Fruit fly (Drosophila melanogaster) whole organism, prepupa: Measurements from ENCODE around the gene Eig71Ed.

Experiments
- CG10631 ChIP-seq: fragments of 200-800 bp; sonication (Bioruptor generic); optimal IDR thresholded peaks from 2 replicates; lab custom pipeline; 2016; ENCODE audit warnings: missing biosample characterization, missing genetic modification characterization
- CG10669 ChIP-seq: fragments of 200-800 bp; sonication (Bioruptor generic); optimal IDR thresholded peaks from 3 replicates; lab custom pipeline; 2018; ENCODE audit warnings: missing biosample characterization, mild to moderate bottlenecking, missing genetic modification characterization, moderate library complexity
- CG11294 ChIP-seq: fragments of 200-800 bp; sonication (Bioruptor generic); IDR thresholded peaks from 2 replicates; pipeline ENCODE4 v1.3.6; 2022; ENCODE audit warnings: missing biosample characterization, missing genetic modification characterization
- CG11902 ChIP-seq: fragments of 200-800 bp; sonication (Bioruptor generic); optimal IDR thresholded peaks from 3 replicates; lab custom pipeline; 2016; ENCODE audit warnings: missing biosample characterization, missing genetic modification characterization
- CG16779 ChIP-seq: fragments of 200-800 bp; sonication (Bioruptor generic); optimal IDR thresholded peaks from 3 replicates; lab custom pipeline; 2017; ENCODE audit warnings: missing biosample characterization, mild to moderate bottlenecking, missing genetic modification characterization
- CG3032 ChIP-seq: fragments of 200-800 bp; optimal IDR thresholded peaks from 2 replicates; lab custom pipeline; 2019; ENCODE audit warnings: missing biosample characterization, mild to moderate bottlenecking, missing genetic modification characterization, moderate library complexity
- CG31627 ChIP-seq: fragments of 200-800 bp; sonication (Bioruptor generic); optimal IDR thresholded peaks from 3 replicates; lab custom pipeline; 2016; ENCODE audit warnings: missing biosample characterization, missing genetic modification characterization
- CG34406 ChIP-seq: fragments of 200-800 bp; sonication (Bioruptor generic); optimal IDR thresholded peaks from 3 replicates; lab custom pipeline; 2016; ENCODE audit warnings: missing biosample characterization, missing genetic modification characterization
- CG3919 ChIP-seq: fragments of 200-800 bp; sonication (Bioruptor generic); optimal IDR thresholded peaks from 3 replicates; lab custom pipeline; 2016; ENCODE audit warnings: missing biosample characterization, missing genetic modification characterization
- CG6163 ChIP-seq: fragments of 200-800 bp; sonication (Bioruptor generic); IDR thresholded peaks from 3 replicates; pipeline ENCODE4 v1.3.6; 2022; ENCODE audit warnings: missing biosample characterization, missing genetic modification characterization
- CG6276 ChIP-seq: fragments of 200-800 bp; sonication (Bioruptor generic); optimal IDR thresholded peaks from 2 replicates; lab custom pipeline; 2017; ENCODE audit warnings: missing biosample characterization, mild to moderate bottlenecking, missing genetic modification characterization
- CG6792 ChIP-seq: fragments of 200-800 bp; sonication (Bioruptor generic); optimal IDR thresholded peaks from 3 replicates; lab custom pipeline; 2016; ENCODE audit warnings: missing biosample characterization, missing genetic modification characterization
- CG6808 ChIP-seq: fragments of 200-800 bp; sonication (Bioruptor generic); optimal IDR thresholded peaks from 3 replicates; lab custom pipeline; 2017; ENCODE audit warnings: missing biosample characterization, missing genetic modification characterization, mild to moderate bottlenecking, moderate library complexity, missing genetic modification reagents
- CG7368 ChIP-seq: fragments of 200-800 bp; sonication (Bioruptor generic); optimal IDR thresholded peaks from 3 replicates; lab custom pipeline; 2016; ENCODE audit warnings: missing biosample characterization, missing genetic modification characterization
- CG8319 ChIP-seq: fragments of 200-800 bp; sonication (Bioruptor generic); optimal IDR thresholded peaks from 3 replicates; lab custom pipeline; 2016; ENCODE audit warnings: missing biosample characterization, missing genetic modification characterization
- CG8632 ChIP-seq: fragments of 200-800 bp; sonication (Bioruptor generic); optimal IDR thresholded peaks from 3 replicates; lab custom pipeline; 2016; ENCODE audit warnings: missing biosample characterization, missing genetic modification characterization
- Eip78C ChIP-seq: fragments of 200-800 bp; sonication (Bioruptor generic); peaks from one replicate; lab custom pipeline; 2016; ENCODE audit warnings: missing biosample characterization, missing genetic modification characterization
- Ets21C ChIP-seq: fragments of 200-800 bp; sonication (Bioruptor generic); optimal IDR thresholded peaks from 3 replicates; lab custom pipeline; 2016; ENCODE audit warnings: missing biosample characterization, missing genetic modification characterization
- Gug ChIP-seq: fragments of 200-800 bp; sonication (Bioruptor generic); IDR thresholded peaks from 2 replicates; pipeline ENCODE4 v1.3.6; 2022; ENCODE audit warnings: missing biosample characterization, missing genetic modification characterization
- Hr38 ChIP-seq: sonication (Bioruptor generic); optimal IDR thresholded peaks from 2 replicates; lab custom pipeline; 2016; ENCODE audit warnings: missing biosample characterization, missing genetic modification characterization
- Hr39 ChIP-seq: fragments of 200-800 bp; sonication (Bioruptor generic); optimal IDR thresholded peaks from 2 replicates; lab custom pipeline; 2016; ENCODE audit warnings: missing biosample characterization, missing genetic modification characterization
- Hr4 ChIP-seq: fragments of 200-800 bp; sonication (Bioruptor generic); optimal IDR thresholded peaks from 3 replicates; lab custom pipeline; 2016; ENCODE audit warnings: missing biosample characterization, missing genetic modification characterization
- Lpt ChIP-seq: fragments of 200-800 bp; sonication (Bioruptor generic); optimal IDR thresholded peaks from 3 replicates; lab custom pipeline; 2016; ENCODE audit warnings: missing biosample characterization, missing genetic modification characterization
- Sox15 ChIP-seq: fragments of 200-800 bp; sonication (Bioruptor generic); optimal IDR thresholded peaks from 3 replicates; lab custom pipeline; 2016; ENCODE audit warnings: missing biosample characterization, missing genetic modification characterization
- acj6 ChIP-seq: fragments of 200-800 bp; sonication (Bioruptor generic); optimal IDR thresholded peaks from 3 replicates; lab custom pipeline; 2016; ENCODE audit warnings: missing biosample characterization, missing genetic modification characterization
- cyc ChIP-seq: fragments of 200-800 bp; sonication (Bioruptor generic); optimal IDR thresholded peaks from 3 replicates; lab custom pipeline; 2016; ENCODE audit warnings: missing biosample characterization, missing genetic modification characterization
- dsx ChIP-seq: fragments of 200-800 bp; optimal IDR thresholded peaks from 3 replicates; lab custom pipeline; 2019; ENCODE audit warnings: missing biosample characterization, mild to moderate bottlenecking, missing genetic modification characterization, moderate library complexity; ENCODE audit not compliant: poor library complexity, severe bottlenecking
- eg ChIP-seq: fragments of 200-800 bp; sonication (Bioruptor generic); IDR thresholded peaks from 3 replicates; pipeline ENCODE4 v1.3.6; 2022; ENCODE audit warnings: missing biosample characterization, missing genetic modification characterization
- esn ChIP-seq: fragments of 200-800 bp; sonication (Bioruptor generic); optimal IDR thresholded peaks from 2 replicates; lab custom pipeline; 2016; ENCODE audit warnings: missing biosample characterization, mild to moderate bottlenecking, missing genetic modification characterization, moderate library complexity
- fd85E ChIP-seq: fragments of 200-800 bp; sonication (Bioruptor generic); optimal IDR thresholded peaks from 3 replicates; lab custom pipeline; 2016; ENCODE audit warnings: missing biosample characterization, missing genetic modification characterization
- lz ChIP-seq: fragments of 200-800 bp; sonication (Bioruptor generic); optimal IDR thresholded peaks from 3 replicates; lab custom pipeline; 2016; ENCODE audit warnings: missing biosample characterization, missing genetic modification characterization
- net ChIP-seq: fragments of 200-800 bp; sonication (Bioruptor generic); optimal IDR thresholded peaks from 3 replicates; lab custom pipeline; 2016; ENCODE audit warnings: missing biosample characterization, missing genetic modification characterization
- pdm3 ChIP-seq: fragments of 200-800 bp; sonication (Bioruptor generic); optimal IDR thresholded peaks from 3 replicates; lab custom pipeline; 2016; ENCODE audit warnings: missing biosample characterization, missing genetic modification characterization
- salr ChIP-seq, 2 experiments: fragments of 200-800 bp; sonication (Bioruptor generic); optimal IDR thresholded peaks; 3 replicates each; lab custom pipeline; 2016 to 2018; ENCODE audit warnings: missing biosample characterization in 2 of 2, missing genetic modification characterization in 2 of 2, mild to moderate bottlenecking in 1 of 2
- spab ChIP-seq: fragments of 200-800 bp; sonication (Bioruptor generic); optimal IDR thresholded peaks from 2 replicates; lab custom pipeline; 2017; ENCODE audit warnings: missing biosample characterization, mild to moderate bottlenecking, missing genetic modification characterization, missing genetic modification reagents
- ss ChIP-seq, 2 experiments: fragments of 200-800 bp; sonication (Bioruptor generic); optimal IDR thresholded peaks; 2 replicates in 1 of 2; 3 replicates in 1 of 2; lab custom pipeline; 2017 to 2018; ENCODE audit warnings: mild to moderate bottlenecking in 2 of 2, missing biosample characterization in 2 of 2, missing genetic modification characterization in 2 of 2, moderate library complexity in 1 of 2
- topi ChIP-seq: fragments of 200-800 bp; sonication (Bioruptor generic); optimal IDR thresholded peaks from 3 replicates; lab custom pipeline; 2016; ENCODE audit warnings: missing biosample characterization, missing genetic modification characterization

The Eig71Ed gene

dm6 chr3L:15659341-15659740, 7.0 kb downstream of the Eig71Ed start, which contains the start of the genes Eig71Eh and Eig71Ei:
Eig71Eh (minus strand) TSS chr3L:15659441.
Eig71Ei (plus strand) TSS chr3L:15659707.
- TF ChIP-seq CG6163 (GFP tag; lab: Robert Waterston, UW) (no peak), Hr4 (no peak), Eip78C (GFP tag; lab: Kevin White, UChicago) (no peak), CG11294 (GFP tag; lab: Robert Waterston, UW) (no peak), CG10631 (GFP tag; lab: Kevin White, UChicago) (no peak), fd85E (GFP tag; lab: Kevin White, UChicago) (no peak), dsx (GFP tag; lab: Kevin White, UChicago) (no peak), pdm3 (no peak), topi (GFP tag; lab: Kevin White, UChicago) (no peak), Hr39 (GFP tag; lab: Kevin White, UChicago) (no peak), CG7368 (no peak), CG8319 (GFP tag; lab: Kevin White, UChicago) (no peak)

dm6 chr3L:15660915-15661314, 8.6 kb downstream of the Eig71Ed start, which contains the start of the genes Eig71Ej and Eig71Ek:
Eig71Ej (minus strand) TSS chr3L:15661015.
Eig71Ek (plus strand) TSS chr3L:15661248.
- no peak for TF ChIP-seq Lpt
- TF ChIP-seq CG31627: no peak
- TF ChIP-seq Sox15 (GFP tag; lab: Kevin White, UChicago): no peak
- TF ChIP-seq lz (GFP tag; lab: Kevin White, UChicago): no peak
- no peak for TF ChIP-seq CG34406 (GFP tag; lab: Kevin White, UChicago)
- TF ChIP-seq esn (GFP tag; lab: Kevin White, UChicago): no peak
- no peak for TF ChIP-seq CG6808 (GFP tag; lab: Kevin White, UChicago)
- TF ChIP-seq CG16779 (tag; lab: Kevin White, UChicago): no peak
- TF ChIP-seq CG7368: no peak
- no peak for TF ChIP-seq net (GFP tag; lab: Kevin White, UChicago)
- no peak for TF ChIP-seq CG3032 (tag; lab: Kevin White, UChicago)
- TF ChIP-seq Gug (GFP tag; lab: Robert Waterston, UW): no peak

- no peak for TF ChIP-seq Gug (GFP tag; lab: Robert Waterston, UW)
Observed at dm6 chr3L:15661567-15661966, 9.2 kb downstream of the Eig71Ed start, which contains the start of gene CG43082. CG43082 (plus strand) TSS chr3L:15661867.

- TF ChIP-seq acj6 (no peak), ss (GFP tag; optimal IDR thresholded peaks at IDR 0.05; lab: Kevin White, UChicago) (no peak), eg (no peak), pdm3 (no peak), topi (GFP tag; lab: Kevin White, UChicago) (no peak), CG8632 (no peak), Sox15 (GFP tag; lab: Kevin White, UChicago) (no peak), CG8319 (GFP tag; lab: Kevin White, UChicago) (no peak), salr (GFP tag; optimal IDR thresholded peaks at IDR 0.05; lab: Kevin White, UChicago) (no peak), CG6163 (GFP tag; lab: Robert Waterston, UW) (no peak), CG3032 (tag; lab: Kevin White, UChicago) (no peak), CG6276 (GFP tag; lab: Kevin White, UChicago) (no peak), CG10669 (GFP tag; lab: Kevin White, UChicago) (no peak), cyc (GFP tag; lab: Kevin White, UChicago) (no peak), CG3919 (GFP tag; lab: Kevin White, UChicago) (no peak)
Observed at dm6 chr3L:15662510-15662909, 10.2 kb downstream of the Eig71Ed start.

DNA sequence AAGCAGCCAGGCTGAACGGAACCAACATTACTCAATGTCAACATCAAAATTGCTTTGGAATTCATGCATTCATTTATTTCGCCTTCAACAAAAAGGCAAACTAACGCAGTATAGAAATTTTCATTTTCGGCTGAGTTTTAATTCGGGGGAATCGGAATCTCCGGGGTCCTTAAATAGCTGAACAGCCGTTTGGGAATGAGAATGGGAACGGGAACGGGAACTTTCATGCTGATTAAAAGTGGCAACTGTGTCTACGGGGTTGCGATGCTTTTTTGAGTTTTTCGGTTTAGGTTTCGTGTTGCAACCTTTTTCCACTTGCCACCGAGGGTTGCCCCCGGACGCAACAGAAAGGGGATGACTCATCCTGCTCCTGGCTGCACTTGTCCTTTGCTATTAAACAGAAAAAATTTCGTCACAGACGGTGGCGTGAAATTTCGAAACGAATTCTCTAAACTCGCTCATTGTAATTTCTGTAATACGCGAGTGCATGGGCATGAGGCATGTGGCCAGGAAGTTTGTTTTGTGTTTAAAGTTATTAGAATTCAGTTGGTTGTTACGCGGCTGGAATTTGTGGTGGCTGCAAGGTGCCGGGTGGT, 12.0 kb downstream of the Eig71Ed start:
- no peak for TF ChIP-seq CG10631 (GFP tag; lab: Kevin White, UChicago)
- TF ChIP-seq ss (GFP tag; optimal IDR thresholded peaks at IDR 0.05; lab: Kevin White, UChicago): no peak
- TF ChIP-seq Hr38: no peak
- TF ChIP-seq CG11294 (GFP tag; lab: Robert Waterston, UW): no peak
- no peak for TF ChIP-seq Ets21C
- TF ChIP-seq esn (GFP tag; lab: Kevin White, UChicago): no peak
- no peak for TF ChIP-seq CG6792 (GFP tag; lab: Kevin White, UChicago)
- TF ChIP-seq CG11902 (GFP tag; lab: Kevin White, UChicago): no peak
- TF ChIP-seq spab (GFP tag; lab: Kevin White, UChicago): no peak
- TF ChIP-seq fd85E (GFP tag; lab: Kevin White, UChicago): no peak
- no peak for TF ChIP-seq Gug (GFP tag; lab: Robert Waterston, UW)
- no peak for TF ChIP-seq Eip78C (GFP tag; lab: Kevin White, UChicago)
- TF ChIP-seq CG31627: no peak
- no peak for TF ChIP-seq Hr39 (GFP tag; lab: Kevin White, UChicago)
- TF ChIP-seq CG8632: no peak
- TF ChIP-seq pdm3: no peak
- TF ChIP-seq salr (GFP tag; optimal IDR thresholded peaks at IDR 0.05; lab: Kevin White, UChicago): no peak
